Worm (Caenorhabditis elegans): ENCODE measurements around the gene srz-19.

- TF ChIP-seq lsy-2 (tag; optimal IDR thresholded peaks at IDR 0.05) (no peak), elt-3 (tag; optimal IDR thresholded peaks at IDR 0.05) (no peak)
These were observed 24.8 kb upstream of the srz-19 start, which contains the start of gene dct-8 for ce11 chrIV:3894770-3895169.
